Worm (Caenorhabditis elegans) whole organism, young adult: ENCODE results near the gene T10B5.10.

Source experiments
- B0261.1 ChIP-seq: sonication (generic microtip); optimal IDR thresholded peaks from 2 replicates; lab custom pipeline; 2016; ENCODE audit warnings: mild to moderate bottlenecking, missing genetic modification characterization, moderate library complexity, missing compliant biosample characterization
- bed-2 ChIP-seq: fragments of 200-800 bp; sonication (Bioruptor generic); IDR thresholded peaks from 2 replicates; pipeline ENCODE4 v1.3.6; 2022; ENCODE audit warnings: missing genetic modification reagents, missing genetic modification characterization, missing compliant biosample characterization
- ceh-40 ChIP-seq: fragments of 200-800 bp; sonication (Bioruptor generic); IDR thresholded peaks from 2 replicates; pipeline ENCODE4 v1.3.6; 2022; ENCODE audit warnings: missing genetic modification characterization, missing compliant biosample characterization
- ztf-22 ChIP-seq: fragments of 200-800 bp; sonication (Bioruptor generic); optimal IDR thresholded peaks from 2 replicates; lab custom pipeline; 2018; ENCODE audit warnings: mild to moderate bottlenecking, missing genetic modification characterization, moderate library complexity, missing compliant biosample characterization

ce11 chrV:1868025-1868424 is 11.9 kb upstream of the T10B5.10 start:
- TF ChIP-seq ceh-40 (no peak), bed-2 (GFP tag; lab: Robert Waterston, UW) (no peak), ztf-22 (GFP tag; lab: Kevin White, UChicago) (no peak), B0261.1 (tag; lab: Kevin White, UChicago) (no peak)
